Fruit fly (Drosophila melanogaster) whole organism, wandering third instar larva: ENCODE data around the gene UGP.
A peak's percentile ranks its signal among the peaks of the same experiment; 100 is the strongest.

Experiments
- Abd-B ChIP-seq: fragments of >200 bp; optimal IDR thresholded peaks from 2 replicates; lab custom pipeline; 2017; ENCODE audit warnings: missing biosample characterization, missing genetic modification characterization
- CG32264 ChIP-seq: fragments of 200-800 bp; sonication (Bioruptor generic); optimal IDR thresholded peaks from 2 replicates; lab custom pipeline; 2016; ENCODE audit warnings: missing biosample characterization, missing genetic modification characterization
- CG9705 ChIP-seq: fragments of 200-800 bp; sonication (Bioruptor generic); optimal IDR thresholded peaks from 2 replicates; lab custom pipeline; 2018; ENCODE audit warnings: missing biosample characterization, mild to moderate bottlenecking, missing genetic modification characterization
- CrebA ChIP-seq: fragments of 200-800 bp; sonication (Bioruptor generic); optimal IDR thresholded peaks from 2 replicates; lab custom pipeline; 2016; ENCODE audit warnings: missing biosample characterization, mild to moderate bottlenecking, missing genetic modification characterization, borderline replicate concordance
- Dfd ChIP-seq: fragments of >200 bp; optimal IDR thresholded peaks from 2 replicates; lab custom pipeline; 2017; ENCODE audit warnings: missing biosample characterization, missing genetic modification characterization
- Dif ChIP-seq: fragments of 200-275, 200-300 bp; sonication (Bioruptor generic); optimal IDR thresholded peaks from 2 replicates; lab custom pipeline; 2018; ENCODE audit warnings: missing biosample characterization, missing genetic modification characterization; ENCODE audit not compliant: partially characterized antibody
- GATAd ChIP-seq: sonication (Bioruptor generic); optimal IDR thresholded peaks from 2 replicates; lab custom pipeline; 2016; ENCODE audit warnings: missing biosample characterization, missing genetic modification characterization
- HLH106 ChIP-seq: fragments of 200-800 bp; optimal IDR thresholded peaks from 3 replicates; lab custom pipeline; 2019; ENCODE audit warnings: missing biosample characterization, mild to moderate bottlenecking, missing genetic modification characterization, moderate library complexity
- Hnf4 ChIP-seq: fragments of 200-800 bp; sonication (Bioruptor generic); optimal IDR thresholded peaks from 2 replicates; lab custom pipeline; 2016; ENCODE audit warnings: missing biosample characterization, mild to moderate bottlenecking, missing genetic modification characterization
- Hr78 ChIP-seq: fragments of >200 bp; optimal IDR thresholded peaks from 2 replicates; lab custom pipeline; 2017; ENCODE audit warnings: missing biosample characterization, missing genetic modification characterization
- Hr83 ChIP-seq: fragments of 200-300 bp; sonication (Bioruptor generic); optimal IDR thresholded peaks from 2 replicates; lab custom pipeline; 2016; ENCODE audit warnings: missing biosample characterization, mild to moderate bottlenecking, missing genetic modification characterization, moderate library complexity; ENCODE audit not compliant: poor library complexity, severe bottlenecking
- Jra ChIP-seq: sonication (Bioruptor generic); optimal IDR thresholded peaks from 2 replicates; lab custom pipeline; 2016; ENCODE audit warnings: missing biosample characterization, missing genetic modification characterization
- Mio ChIP-seq: sonication (Bioruptor generic); optimal IDR thresholded peaks from 2 replicates; lab custom pipeline; 2016; ENCODE audit warnings: missing biosample characterization, missing genetic modification characterization
- Myc ChIP-seq: fragments of >200 bp; optimal IDR thresholded peaks from 2 replicates; lab custom pipeline; 2017
- N ChIP-seq: fragments of >200 bp; optimal IDR thresholded peaks from 2 replicates; lab custom pipeline; 2018; ENCODE audit warnings: missing biosample characterization, missing external identifiers, missing genetic modification characterization
- OdsH ChIP-seq: fragments of 200-800 bp; sonication (Bioruptor generic); optimal IDR thresholded peaks from 2 replicates; lab custom pipeline; 2016; ENCODE audit warnings: missing biosample characterization, mild to moderate bottlenecking, missing genetic modification characterization
- Rel ChIP-seq, 2 experiments: fragments of 200-800 bp; sonication (Bioruptor generic) in 1 of 2; optimal IDR thresholded peaks; 2 replicates in 1 of 2; 3 replicates in 1 of 2; lab custom pipeline; 2016 to 2019; ENCODE audit warnings: mild to moderate bottlenecking in 2 of 2, missing biosample characterization in 2 of 2, missing genetic modification characterization in 2 of 2, moderate library complexity in 1 of 2
- Sp1 ChIP-seq: fragments of 200-800 bp; sonication (Bioruptor generic); optimal IDR thresholded peaks from 3 replicates; lab custom pipeline; 2019; ENCODE audit warnings: missing biosample characterization, mild to moderate bottlenecking, missing genetic modification characterization, moderate library complexity
- Vsx2 ChIP-seq: fragments of 200-300, 225-300 bp; sonication (Bioruptor generic); optimal IDR thresholded peaks from 2 replicates; lab custom pipeline; 2018; ENCODE audit warnings: missing biosample characterization, missing genetic modification characterization; ENCODE audit not compliant: partially characterized antibody
- br ChIP-seq: fragments of 200-800 bp; sonication (Bioruptor generic); optimal IDR thresholded peaks from 2 replicates; lab custom pipeline; 2016; ENCODE audit warnings: missing biosample characterization, missing genetic modification characterization
- brk ChIP-seq: fragments of 200-800 bp; sonication (Bioruptor generic); optimal IDR thresholded peaks from 2 replicates; lab custom pipeline; 2016; ENCODE audit warnings: missing biosample characterization, mild to moderate bottlenecking, missing genetic modification characterization
- dl ChIP-seq, 2 experiments: fragments of 175-275, 200-275 bp in 1 of 2; fragments of 200-275 bp in 1 of 2; sonication (Bioruptor generic); optimal IDR thresholded peaks; lab custom pipeline; 2018; ENCODE audit warnings: mild to moderate bottlenecking in 2 of 2, missing biosample characterization in 2 of 2, missing genetic modification characterization in 2 of 2, moderate library complexity in 2 of 2; ENCODE audit not compliant: partially characterized antibody in 2 of 2, insufficient read depth in 1 of 2
- dmrt93B ChIP-seq: fragments of 200-800 bp; sonication (Bioruptor generic); optimal IDR thresholded peaks from 2 replicates; lab custom pipeline; 2018; ENCODE audit warnings: missing biosample characterization, mild to moderate bottlenecking, missing genetic modification characterization
- dsf ChIP-seq: sonication (Bioruptor generic); optimal IDR thresholded peaks from 2 replicates; lab custom pipeline; 2016; ENCODE audit warnings: missing biosample characterization, missing genetic modification characterization, borderline replicate concordance
- ey ChIP-seq: fragments of 200-800 bp; sonication (Bioruptor generic); optimal IDR thresholded peaks from 2 replicates; lab custom pipeline; 2016; ENCODE audit warnings: missing biosample characterization, missing genetic modification characterization
- foxo ChIP-seq, 2 experiments: fragments of 200-800 bp; sonication (Bioruptor generic); optimal IDR thresholded peaks; 2 replicates in 1 of 2; 3 replicates in 1 of 2; lab custom pipeline; 2016 to 2017; ENCODE audit warnings: missing biosample characterization in 2 of 2, missing genetic modification characterization in 2 of 2
- fru ChIP-seq: fragments of 200-800 bp; sonication (Bioruptor generic); optimal IDR thresholded peaks from 3 replicates; lab custom pipeline; 2016; ENCODE audit warnings: missing biosample characterization, mild to moderate bottlenecking, missing genetic modification characterization
- h ChIP-seq: fragments of 200-800 bp; sonication (Bioruptor generic); optimal IDR thresholded peaks from 3 replicates; lab custom pipeline; 2016; ENCODE audit warnings: missing biosample characterization, mild to moderate bottlenecking, missing genetic modification characterization
- jim ChIP-seq: fragments of 175-275, 200-325 bp; sonication (Bioruptor generic); optimal IDR thresholded peaks from 2 replicates; lab custom pipeline; 2016; ENCODE audit warnings: missing biosample characterization, mild to moderate bottlenecking, missing genetic modification characterization
- lola ChIP-seq: fragments of >200 bp; optimal IDR thresholded peaks from 2 replicates; lab custom pipeline; 2017; ENCODE audit warnings: missing biosample characterization, missing genetic modification characterization
- pan ChIP-seq: fragments of >200 bp; optimal IDR thresholded peaks from 2 replicates; lab custom pipeline; 2017
- psq ChIP-seq: fragments of 200-800 bp; sonication (Bioruptor generic); optimal IDR thresholded peaks from 3 replicates; lab custom pipeline; 2017; ENCODE audit warnings: missing biosample characterization, mild to moderate bottlenecking, missing genetic modification characterization, moderate library complexity
- rgr ChIP-seq: fragments of 200-800 bp; sonication (Bioruptor generic); optimal IDR thresholded peaks from 3 replicates; lab custom pipeline; 2016; ENCODE audit warnings: missing biosample characterization, mild to moderate bottlenecking, missing genetic modification characterization
- sage ChIP-seq: fragments of 200-800 bp; sonication (Bioruptor generic); optimal IDR thresholded peaks from 2 replicates; lab custom pipeline; 2016; ENCODE audit warnings: missing biosample characterization, mild to moderate bottlenecking, missing genetic modification characterization
- sv ChIP-seq: fragments of 200-800 bp; sonication (Bioruptor generic); optimal IDR thresholded peaks from 3 replicates; lab custom pipeline; 2016; ENCODE audit warnings: missing biosample characterization, missing genetic modification characterization
- tai ChIP-seq: sonication (Bioruptor generic); optimal IDR thresholded peaks from 2 replicates; lab custom pipeline; 2016; ENCODE audit warnings: missing biosample characterization, missing genetic modification characterization
- usp ChIP-seq: fragments of >200 bp; optimal IDR thresholded peaks from 2 replicates; lab custom pipeline; 2017; ENCODE audit warnings: missing biosample characterization, missing genetic modification characterization
- woc ChIP-seq: sonication (Bioruptor generic); optimal IDR thresholded peaks from 2 replicates; lab custom pipeline; 2016; ENCODE audit warnings: missing biosample characterization, mild to moderate bottlenecking, missing genetic modification characterization

Gene UGP

dm6 chr3L:9381602-9382001 is 22.9 kb upstream of the UGP start, which contains the start of gene Hsp23:
Gene Hsp23 (plus strand): TSS chr3L:9381882.
- TF ChIP-seq CrebA (peak; percentile 58), dmrt93B (GFP tag; lab: Kevin White, UChicago) (no peak), OdsH (GFP tag; lab: Kevin White, UChicago) (peak; percentile 53), Hr78 (GFP tag; lab: Kevin White, UChicago) (no peak), CG9705 (GFP tag; lab: Kevin White, UChicago) (no peak), sage (GFP tag; lab: Kevin White, UChicago) (peak; percentile 6), Dif (peak; percentile 59), Dfd (no peak), Myc (lab: Kevin White, UChicago) (no peak), br (GFP tag; lab: Kevin White, UChicago) (peak; percentile 60), Hr83 (GFP tag; lab: Kevin White, UChicago) (peak; percentile 88), GATAd (no peak), CG32264 (GFP tag; lab: Kevin White, UChicago) (peak; percentile 12), pan (lab: Kevin White, UChicago) (no peak), brk (GFP tag; lab: Kevin White, UChicago) (peak; percentile 71), N (GFP tag; lab: Kevin White, UChicago) (no peak), sv (no peak), h (GFP tag; lab: Kevin White, UChicago) (peak; percentile 35), jim (GFP tag; lab: Kevin White, UChicago) (no peak), Rel (GFP tag; optimal IDR thresholded peaks at IDR 0.05; lab: Kevin White, UChicago) (no peak), Rel (tag; optimal IDR thresholded peaks at IDR 0.05; lab: Kevin White, UChicago) (peak; percentile 47), foxo (GFP tag; optimal IDR thresholded peaks at IDR 0.05; lab: Kevin White, UChicago) (peak; percentile 43 to 45), ey (no peak), Jra (GFP tag; lab: Kevin White, UChicago) (peak; percentile 32), Vsx2 (GFP tag; lab: Kevin White, UChicago) (no peak), Hnf4 (GFP tag; lab: Kevin White, UChicago) (peak; percentile 59), Abd-B (GFP tag; lab: Kevin White, UChicago) (no peak), woc (peak; percentile 26), Sp1 (GFP tag; lab: Kevin White, UChicago) (peak; percentile 27), lola (GFP tag; lab: Kevin White, UChicago) (no peak), tai (GFP tag; lab: Kevin White, UChicago) (no peak), fru (GFP tag; lab: Kevin White, UChicago) (peak; percentile 50), HLH106 (tag; lab: Kevin White, UChicago) (peak; percentile 28), rgr (peak; percentile 37), Mio (no peak), dsf (no peak), psq (GFP tag; lab: Kevin White, UChicago) (peak; percentile 66), usp (GFP tag; lab: Kevin White, UChicago) (no peak), dl (GFP tag; optimal IDR thresholded peaks at IDR 0.05; lab: Kevin White, UChicago; ENCODE audit: insufficient read depth in 1 of 2, partially characterized antibody in 2 of 2) (peak in 1 of 2 experiments; percentile 7)
- TF ChIP-seq, all 38 proteins: peak for 20

dm6 chr3L:9380344-9380849 is 21.7 kb upstream of the UGP start:
- no peak for TF ChIP-seq Mio
- no peak for TF ChIP-seq GATAd
- TF ChIP-seq jim (GFP tag; lab: Kevin White, UChicago), result no peak
- no peak for TF ChIP-seq Abd-B (GFP tag; lab: Kevin White, UChicago)
- TF ChIP-seq N (GFP tag; lab: Kevin White, UChicago), result no peak
- TF ChIP-seq Hnf4 (GFP tag; lab: Kevin White, UChicago), result no peak
- TF ChIP-seq Sp1 (GFP tag; lab: Kevin White, UChicago), result peak; percentile 36
- TF ChIP-seq rgr, result no peak
- TF ChIP-seq pan (lab: Kevin White, UChicago), result no peak
- TF ChIP-seq dsf, result no peak
- TF ChIP-seq lola (GFP tag; lab: Kevin White, UChicago), result no peak
- TF ChIP-seq ey, result no peak
- TF ChIP-seq usp (GFP tag; lab: Kevin White, UChicago), result no peak
- TF ChIP-seq foxo (GFP tag; optimal IDR thresholded peaks at IDR 0.05; lab: Kevin White, UChicago), result no peak
- no peak for TF ChIP-seq Myc (lab: Kevin White, UChicago)
- no peak for TF ChIP-seq tai (GFP tag; lab: Kevin White, UChicago)
- peak; percentile 6 for TF ChIP-seq woc
- TF ChIP-seq OdsH (GFP tag; lab: Kevin White, UChicago), result no peak
- no peak for TF ChIP-seq brk (GFP tag; lab: Kevin White, UChicago)
- no peak for TF ChIP-seq br (GFP tag; lab: Kevin White, UChicago)
- no peak for TF ChIP-seq Dif
- TF ChIP-seq CG32264 (GFP tag; lab: Kevin White, UChicago), result no peak
- TF ChIP-seq HLH106 (tag; lab: Kevin White, UChicago), result peak; percentile 7
- TF ChIP-seq sv, result no peak
- no peak for TF ChIP-seq Rel (GFP tag; optimal IDR thresholded peaks at IDR 0.05; lab: Kevin White, UChicago)
- peak; percentile 70 for TF ChIP-seq Rel (tag; optimal IDR thresholded peaks at IDR 0.05; lab: Kevin White, UChicago)
- TF ChIP-seq fru (GFP tag; lab: Kevin White, UChicago), result no peak
- no peak for TF ChIP-seq Hr78 (GFP tag; lab: Kevin White, UChicago)
- peak; percentile 39 for TF ChIP-seq CG9705 (GFP tag; lab: Kevin White, UChicago)
- TF ChIP-seq Dfd, result no peak
- peak in 1 of 2 experiments; percentile 22 for TF ChIP-seq dl (GFP tag; optimal IDR thresholded peaks at IDR 0.05; lab: Kevin White, UChicago; ENCODE audit: insufficient read depth in 1 of 2, partially characterized antibody in 2 of 2)
- no peak for TF ChIP-seq h (GFP tag; lab: Kevin White, UChicago)
- TF ChIP-seq CrebA, result no peak
- TF ChIP-seq Hr83 (GFP tag; lab: Kevin White, UChicago), result no peak
- TF ChIP-seq sage (GFP tag; lab: Kevin White, UChicago), result no peak
- TF ChIP-seq psq (GFP tag; lab: Kevin White, UChicago), result no peak
- TF ChIP-seq dmrt93B (GFP tag; lab: Kevin White, UChicago), result no peak
